Worm (Caenorhabditis elegans) whole organism, late embryonic: Measurements from ENCODE around the gene stdh-1.

Experiments used
- F13H6.1 ChIP-seq: sonication (generic microtip); optimal IDR thresholded peaks from 2 replicates; lab custom pipeline; 2016; ENCODE audit warnings: missing genetic modification characterization, missing compliant biosample characterization
- ceh-14 ChIP-seq: sonication (generic microtip); optimal IDR thresholded peaks from 2 replicates; lab custom pipeline; 2016; ENCODE audit warnings: missing genotype, missing genetic modification characterization, missing compliant biosample characterization
- ceh-19 ChIP-seq: fragments of 200-800 bp; sonication (Bioruptor generic); optimal IDR thresholded peaks from 2 replicates; lab custom pipeline; 2018; ENCODE audit warnings: mild to moderate bottlenecking, missing genetic modification characterization, missing compliant biosample characterization
- ceh-48 ChIP-seq: sonication (generic microtip); optimal IDR thresholded peaks from 2 replicates; lab custom pipeline; 2016; ENCODE audit warnings: missing genetic modification characterization, inconsistent platforms, missing compliant biosample characterization
- che-1 ChIP-seq: sonication (generic microtip); optimal IDR thresholded peaks from 2 replicates; lab custom pipeline; 2016; ENCODE audit warnings: mild to moderate bottlenecking, missing genetic modification characterization, missing compliant biosample characterization
- hlh-15 ChIP-seq: sonication (generic microtip); optimal IDR thresholded peaks from 2 replicates; lab custom pipeline; 2016; ENCODE audit warnings: missing genetic modification characterization, missing compliant biosample characterization
- hlh-6 ChIP-seq: sonication (generic microtip); optimal IDR thresholded peaks from 2 replicates; lab custom pipeline; 2016; ENCODE audit warnings: missing genotype, missing genetic modification characterization, missing compliant biosample characterization
- pha-4 ChIP-seq: fragments of 150-350 bp; optimal IDR thresholded peaks from 2 replicates; lab custom pipeline; 2018; ENCODE audit warnings: missing biosample characterization, missing genetic modification reagents, missing genetic modification characterization
- unc-42 ChIP-seq: sonication (generic microtip); optimal IDR thresholded peaks from 2 replicates; lab custom pipeline; 2016; ENCODE audit warnings: missing genotype, missing genetic modification characterization, missing compliant biosample characterization

DNA sequence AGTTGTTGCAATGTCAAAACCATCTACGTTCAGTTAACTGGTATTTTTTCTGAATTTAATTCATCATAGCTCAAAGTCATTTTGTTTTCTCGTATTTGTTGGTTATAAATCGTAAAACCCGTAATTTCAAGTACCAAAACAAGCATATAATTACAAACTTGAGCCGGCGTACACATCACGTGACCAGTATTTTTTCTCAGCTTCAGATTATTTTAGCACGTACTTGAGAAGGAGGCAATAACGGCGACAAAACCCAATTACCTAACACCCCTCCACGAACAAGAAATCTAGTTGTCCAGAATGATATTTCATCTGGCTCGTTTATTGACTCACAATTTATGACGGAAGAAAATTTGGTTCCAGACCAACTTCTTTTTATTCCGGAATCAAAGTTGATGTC, 47.4 kb upstream of the stdh-1 start, which contains the start of gene srx-135:
- TF ChIP-seq hlh-6 (tag; lab: Kevin White, UChicago) (no peak), ceh-48 (no peak), pha-4 (tag; lab: Kevin White, UChicago) (no peak), F13H6.1 (no peak), ceh-19 (GFP tag; lab: Kevin White, UChicago) (no peak), ceh-14 (tag; lab: Kevin White, UChicago) (no peak), hlh-15 (no peak), unc-42 (tag; lab: Kevin White, UChicago) (no peak), che-1 (no peak)
